Worm (Caenorhabditis elegans) whole organism, L1 larva: ENCODE results near the gene nhr-195.

Experiments
- Y116A8C.19 ChIP-seq: sonication (generic microtip); optimal IDR thresholded peaks from 2 replicates; lab custom pipeline; 2016; ENCODE audit warnings: missing compliant biosample characterization, missing genetic modification characterization, borderline replicate concordance
- ama-1 ChIP-seq: fragments of 150-350 bp; optimal IDR thresholded peaks from 2 replicates; lab custom pipeline; 2014
- efl-1 ChIP-seq, 4 experiments: fragments of 150-350 bp; optimal IDR thresholded peaks in 3 of 4; peaks in 1 of 4; 1 replicate in 1 of 4; 2 replicates in 3 of 4; lab custom pipeline; 2014; ENCODE audit warnings: missing biosample characterization in 2 of 4, missing genetic modification characterization in 2 of 4, missing genetic modification reagents in 2 of 4
- ets-5 ChIP-seq: fragments of 200-800 bp; sonication (Bioruptor generic); IDR thresholded peaks from 2 replicates; pipeline ENCODE4 v1.3.6; 2022; ENCODE audit warnings: missing genetic modification characterization, missing compliant biosample characterization
- skn-1 ChIP-seq: fragments of 150-350 bp; optimal IDR thresholded peaks from 2 replicates; lab custom pipeline; 2014; ENCODE audit warnings: missing biosample characterization, missing genetic modification characterization
- sox-4 ChIP-seq: sonication (generic microtip); optimal IDR thresholded peaks from 2 replicates; lab custom pipeline; 2016; ENCODE audit warnings: missing genetic modification characterization, missing compliant biosample characterization
- unc-98 ChIP-seq: fragments of 200-800 bp; sonication (Bioruptor generic); IDR thresholded peaks from 2 replicates; pipeline ENCODE4 v1.3.6; 2022; ENCODE audit warnings: missing genetic modification characterization, missing compliant biosample characterization
- ztf-11 ChIP-seq, 2 experiments: sonication (generic microtip); optimal IDR thresholded peaks; 2 replicates each; lab custom pipeline; 2016 to 2017; ENCODE audit warnings: missing genetic modification characterization in 2 of 2, missing biosample characterization in 1 of 2, missing compliant biosample characterization in 1 of 2

ce11 chrV:8922781-8923180 lies 49.4 kb downstream of the nhr-195 start, which contains the start of gene ttr-47:
- TF ChIP-seq ets-5 (GFP tag; lab: Robert Waterston, UW), result no peak
- TF ChIP-seq unc-98, result no peak
- TF ChIP-seq efl-1 (optimal IDR thresholded peaks at IDR 0.05; lab: Kevin White, UChicago), result no peak
- TF ChIP-seq efl-1 (GFP tag; optimal IDR thresholded peaks at IDR 0.05 in 1 of 2; lab: Kevin White, UChicago), result no peak
- TF ChIP-seq sox-4 (tag; lab: Kevin White, UChicago), result no peak
- TF ChIP-seq ama-1 (lab: Kevin White, UChicago), result no peak
- no peak for TF ChIP-seq skn-1 (tag; lab: Kevin White, UChicago)
- no peak for TF ChIP-seq Y116A8C.19
- TF ChIP-seq ztf-11 (tag; optimal IDR thresholded peaks at IDR 0.05; lab: Kevin White, UChicago), result no peak
